Fruit fly (Drosophila melanogaster) whole organism, prepupa: ENCODE measurements around the gene CarT.

Experiments used
- Blimp-1 ChIP-seq: fragments of 200-800 bp; sonication (Bioruptor generic); optimal IDR thresholded peaks from 3 replicates; lab custom pipeline; 2017; ENCODE audit warnings: missing biosample characterization, missing genetic modification characterization, mild to moderate bottlenecking, moderate library complexity, missing genetic modification reagents
- CG10631 ChIP-seq: fragments of 200-800 bp; sonication (Bioruptor generic); optimal IDR thresholded peaks from 2 replicates; lab custom pipeline; 2016; ENCODE audit warnings: missing biosample characterization, missing genetic modification characterization
- CG11902 ChIP-seq: fragments of 200-800 bp; sonication (Bioruptor generic); optimal IDR thresholded peaks from 3 replicates; lab custom pipeline; 2016; ENCODE audit warnings: missing biosample characterization, missing genetic modification characterization
- CG1621 ChIP-seq: fragments of 200-800 bp; sonication (Bioruptor generic); optimal IDR thresholded peaks from 3 replicates; lab custom pipeline; 2018; ENCODE audit warnings: missing biosample characterization, mild to moderate bottlenecking, missing genetic modification characterization
- CG8119 ChIP-seq: fragments of 200-800 bp; sonication (Bioruptor generic); IDR thresholded peaks from 3 replicates; pipeline ENCODE4 v1.3.6; 2022; ENCODE audit warnings: missing biosample characterization, missing genetic modification characterization
- Gug ChIP-seq: fragments of 200-800 bp; sonication (Bioruptor generic); IDR thresholded peaks from 2 replicates; pipeline ENCODE4 v1.3.6; 2022; ENCODE audit warnings: missing biosample characterization, missing genetic modification characterization
- dsx ChIP-seq: fragments of 200-800 bp; optimal IDR thresholded peaks from 3 replicates; lab custom pipeline; 2019; ENCODE audit warnings: missing biosample characterization, mild to moderate bottlenecking, missing genetic modification characterization, moderate library complexity; ENCODE audit not compliant: poor library complexity, severe bottlenecking

dm6 chr2L:20768568-20769071 is 38.5 kb upstream of the CarT start:
- no peak for TF ChIP-seq CG1621 (tag; lab: Kevin White, UChicago)
- TF ChIP-seq dsx (GFP tag; lab: Kevin White, UChicago), result no peak
- no peak for TF ChIP-seq Blimp-1 (GFP tag; lab: Kevin White, UChicago)
- TF ChIP-seq Gug (GFP tag; lab: Robert Waterston, UW), result no peak
- TF ChIP-seq CG8119, result no peak
- no peak for TF ChIP-seq CG11902
- TF ChIP-seq CG10631 (GFP tag; lab: Kevin White, UChicago), result no peak
